Worm (Caenorhabditis elegans) whole organism, young adult: Measurements from ENCODE around the gene natb-1.
A peak's percentile ranks its signal among the peaks of the same experiment; 100 is the strongest.

Experiments
- B0035.1 ChIP-seq: sonication (generic microtip); optimal IDR thresholded peaks from 2 replicates; lab custom pipeline; 2016; ENCODE audit warnings: missing genetic modification characterization, mild to moderate bottlenecking, missing compliant biosample characterization, missing genotype, missing genetic modification reagents
- C17E4.6 ChIP-seq: fragments of 200-800 bp; sonication (Bioruptor generic); IDR thresholded peaks from 2 replicates; pipeline ENCODE4 v1.3.6; 2022; ENCODE audit warnings: missing genetic modification reagents, missing genetic modification characterization, missing compliant biosample characterization
- F10E7.11 ChIP-seq: sonication (generic microtip); optimal IDR thresholded peaks from 2 replicates; lab custom pipeline; 2017; ENCODE audit warnings: mild to moderate bottlenecking, missing genetic modification characterization, moderate library complexity, missing compliant biosample characterization
- F57A8.1 ChIP-seq: fragments of 200-800 bp; sonication (Bioruptor generic); optimal IDR thresholded peaks from 2 replicates; lab custom pipeline; 2018; ENCODE audit warnings: mild to moderate bottlenecking, missing genetic modification characterization, moderate library complexity, missing compliant biosample characterization
- Y79H2A.3 ChIP-seq: fragments of 200-800 bp; sonication (Bioruptor generic); conservative IDR thresholded peaks from 2 replicates; pipeline ENCODE4 v1.3.6; 2022; ENCODE audit warnings: missing genetic modification reagents, missing genetic modification characterization, missing compliant biosample characterization
- ZK185.1 ChIP-seq: sonication (generic microtip); optimal IDR thresholded peaks from 2 replicates; lab custom pipeline; 2016; ENCODE audit warnings: mild to moderate bottlenecking, missing genetic modification characterization, missing compliant biosample characterization; ENCODE audit not compliant: poor library complexity, severe bottlenecking
- atf-7 ChIP-seq: sonication (generic microtip); optimal IDR thresholded peaks from 2 replicates; lab custom pipeline; 2017; ENCODE audit warnings: mild to moderate bottlenecking, missing genetic modification characterization, missing compliant biosample characterization
- attf-5 ChIP-seq: fragments of 200-800 bp; sonication (Bioruptor generic); optimal IDR thresholded peaks from 2 replicates; lab custom pipeline; 2018; ENCODE audit warnings: mild to moderate bottlenecking, missing genetic modification characterization, missing compliant biosample characterization
- attf-6 ChIP-seq: fragments of 200-800 bp; sonication (Bioruptor generic); IDR thresholded peaks from 2 replicates; pipeline ENCODE4 v1.3.6; 2022; ENCODE audit warnings: missing genetic modification reagents, missing genetic modification characterization, missing compliant biosample characterization
- bed-1 ChIP-seq: fragments of 200-800 bp; sonication (Bioruptor generic); IDR thresholded peaks from 2 replicates; pipeline ENCODE4 v1.3.6; 2022; ENCODE audit warnings: missing genetic modification reagents, missing genetic modification characterization, missing compliant biosample characterization
- cebp-2 ChIP-seq: fragments of 200-800 bp; sonication (Bioruptor generic); IDR thresholded peaks from 2 replicates; pipeline ENCODE4 v1.3.6; 2022; ENCODE audit warnings: missing genetic modification characterization, missing compliant biosample characterization
- ceh-91 ChIP-seq: fragments of 200-800 bp; sonication (Bioruptor generic); IDR thresholded peaks from 2 replicates; pipeline ENCODE4 v1.3.6; 2022; ENCODE audit warnings: missing genetic modification reagents, missing genetic modification characterization, missing compliant biosample characterization
- die-1 ChIP-seq: sonication (generic microtip); optimal IDR thresholded peaks from 2 replicates; lab custom pipeline; 2016; ENCODE audit warnings: missing genotype, mild to moderate bottlenecking, missing genetic modification characterization, missing compliant biosample characterization
- dox-1 ChIP-seq: fragments of 200-800 bp; sonication (Bioruptor generic); IDR thresholded peaks from 2 replicates; pipeline ENCODE4 v1.3.6; 2022; ENCODE audit warnings: missing genetic modification reagents, missing genetic modification characterization, missing compliant biosample characterization
- dpl-1 ChIP-seq: fragments of 150-350 bp; optimal IDR thresholded peaks from 2 replicates; lab custom pipeline; 2014; ENCODE audit warnings: missing biosample characterization, missing genetic modification reagents, missing genetic modification characterization
- efl-1 ChIP-seq: fragments of 150-350 bp; optimal IDR thresholded peaks from 2 replicates; lab custom pipeline; 2014; ENCODE audit warnings: missing biosample characterization, missing genetic modification reagents, missing genetic modification characterization
- egrh-3 ChIP-seq: fragments of 200-800 bp; sonication (Bioruptor generic); IDR thresholded peaks from 2 replicates; pipeline ENCODE4 v1.3.6; 2022; ENCODE audit warnings: missing genetic modification reagents, missing genetic modification characterization, missing compliant biosample characterization
- hlh-12 ChIP-seq: sonication (generic microtip); optimal IDR thresholded peaks from 2 replicates; lab custom pipeline; 2016; ENCODE audit warnings: missing genetic modification characterization, missing compliant biosample characterization
- hmg-1.2 ChIP-seq: fragments of 200-800 bp; sonication (Bioruptor generic); IDR thresholded peaks from 2 replicates; pipeline ENCODE4 v1.3.6; 2022; ENCODE audit warnings: missing genetic modification reagents, missing genetic modification characterization, missing compliant biosample characterization
- hrde-1 ChIP-seq: sonication (generic microtip); optimal IDR thresholded peaks from 2 replicates; lab custom pipeline; 2016; ENCODE audit warnings: missing genetic modification characterization, mild to moderate bottlenecking, missing compliant biosample characterization, moderate library complexity, missing genotype, missing genetic modification reagents, borderline replicate concordance
- lin-54 ChIP-seq: fragments of 200-800 bp; sonication (Bioruptor generic); optimal IDR thresholded peaks from 2 replicates; lab custom pipeline; 2018; ENCODE audit warnings: mild to moderate bottlenecking, missing genetic modification characterization, missing compliant biosample characterization
- lsl-1 ChIP-seq: fragments of 200-800 bp; sonication (Bioruptor generic); optimal IDR thresholded peaks from 2 replicates; lab custom pipeline; 2018; ENCODE audit warnings: mild to moderate bottlenecking, missing genetic modification characterization, moderate library complexity, missing compliant biosample characterization
- madf-3 ChIP-seq: fragments of 200-800 bp; sonication (Bioruptor generic); IDR thresholded peaks from 2 replicates; pipeline ENCODE4 v1.3.6; 2022; ENCODE audit warnings: missing genetic modification reagents, missing genetic modification characterization, missing compliant biosample characterization
- nfya-2 ChIP-seq: fragments of 200-800 bp; sonication (Bioruptor generic); IDR thresholded peaks from 2 replicates; pipeline ENCODE4 v1.3.6; 2022; ENCODE audit warnings: missing genetic modification reagents, missing genetic modification characterization, missing compliant biosample characterization
- nhr-27 ChIP-seq: fragments of 200-800 bp; sonication (Bioruptor generic); optimal IDR thresholded peaks from 2 replicates; lab custom pipeline; 2018; ENCODE audit warnings: mild to moderate bottlenecking, missing genetic modification characterization, moderate library complexity, missing compliant biosample characterization
- nhr-80 ChIP-seq: sonication (generic microtip); optimal IDR thresholded peaks from 2 replicates; lab custom pipeline; 2016; ENCODE audit warnings: missing genetic modification characterization, missing compliant biosample characterization
- sptf-2 ChIP-seq: fragments of 200-800 bp; sonication (Bioruptor generic); optimal IDR thresholded peaks from 2 replicates; lab custom pipeline; 2018; ENCODE audit warnings: mild to moderate bottlenecking, missing genetic modification characterization, missing compliant biosample characterization
- tlf-1 ChIP-seq: fragments of 200-800 bp; sonication (Bioruptor generic); optimal IDR thresholded peaks from 2 replicates; lab custom pipeline; 2018; ENCODE audit warnings: mild to moderate bottlenecking, missing genetic modification characterization, missing compliant biosample characterization
- unc-62 ChIP-seq: fragments of 150-350 bp; optimal IDR thresholded peaks from 2 replicates; lab custom pipeline; 2014; ENCODE audit warnings: missing biosample characterization, missing genetic modification reagents, missing genetic modification characterization

natb-1 gene

ce11 chrV:8026343-8026742 is 43.1 kb upstream of the natb-1 start, which contains the start of gene F43H9.4 (continued):
- TF ChIP-seq F10E7.11 (tag; lab: Kevin White, UChicago): no peak
- TF ChIP-seq, all 124 proteins: peak for 5

DNA sequence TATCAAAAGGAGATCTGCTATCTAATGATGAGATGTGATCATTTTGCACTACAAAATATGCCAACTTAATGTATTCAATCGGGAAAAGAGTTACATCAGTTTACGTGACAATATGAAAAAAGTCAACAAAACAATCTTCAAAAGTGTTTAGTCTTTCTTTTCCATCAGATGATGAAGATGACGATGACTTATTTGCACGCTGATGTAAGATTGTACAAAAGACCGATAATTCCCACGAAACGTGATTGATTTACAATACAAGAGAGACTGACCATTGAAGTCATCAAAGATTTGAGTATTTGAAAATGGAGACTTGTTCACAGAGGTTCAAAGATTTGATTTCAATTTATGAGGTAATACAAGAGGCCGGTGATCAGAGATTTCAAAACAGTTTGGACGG is 42.0 kb upstream of the natb-1 start:
- TF ChIP-seq dox-1 (GFP tag; lab: Robert Waterston, UW) (no peak), attf-5 (GFP tag; lab: Kevin White, UChicago) (no peak), B0035.1 (tag; lab: Kevin White, UChicago) (no peak), die-1 (tag; lab: Kevin White, UChicago) (no peak), nhr-27 (tag; lab: Kevin White, UChicago) (no peak), egrh-3 (GFP tag; lab: Robert Waterston, UW) (no peak), attf-6 (no peak), hrde-1 (tag; lab: Kevin White, UChicago) (no peak), ZK185.1 (tag; lab: Kevin White, UChicago) (no peak), F57A8.1 (GFP tag; lab: Kevin White, UChicago) (no peak), dpl-1 (GFP tag; lab: Kevin White, UChicago) (no peak), atf-7 (no peak), C17E4.6 (GFP tag; lab: Robert Waterston, UW) (no peak), nfya-2 (GFP tag; lab: Robert Waterston, UW) (no peak), madf-3 (no peak), Y79H2A.3 (no peak), sptf-2 (no peak), lin-54 (GFP tag; lab: Kevin White, UChicago) (no peak), cebp-2 (GFP tag; lab: Robert Waterston, UW) (no peak)

DNA sequence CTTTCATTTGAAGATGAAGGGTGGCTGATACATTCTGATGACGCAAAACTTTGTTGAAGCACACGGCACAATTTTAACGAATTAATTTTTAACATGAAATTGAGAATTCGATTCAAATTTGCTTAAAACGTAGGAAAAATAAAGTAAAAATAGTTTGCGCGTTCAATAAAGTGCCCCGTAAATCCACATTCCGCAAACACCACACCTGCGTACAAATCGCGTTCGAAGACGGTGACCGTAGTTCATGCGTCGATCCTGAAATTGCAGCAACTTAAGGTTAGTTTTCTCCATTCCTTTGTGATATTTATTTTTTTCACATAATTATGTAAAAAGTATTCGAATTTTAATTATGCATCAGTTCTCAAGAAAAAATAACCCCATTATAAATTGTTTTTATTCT is 41.5 kb upstream of the natb-1 start, which contains the start of gene F43H9.3:
F43H9.3 (minus strand) TSS at position 189 of the 400 bp plus-strand sequence.
- TF ChIP-seq bed-1 (GFP tag; lab: Robert Waterston, UW) (no peak), tlf-1 (GFP tag; lab: Kevin White, UChicago) (no peak), lsl-1 (GFP tag; lab: Kevin White, UChicago) (peak; percentile 27), unc-62 (GFP tag; lab: Kevin White, UChicago) (no peak), ceh-91 (GFP tag; lab: Robert Waterston, UW) (no peak), hlh-12 (tag; lab: Kevin White, UChicago) (no peak)

ce11 chrV:8022040-8022439 is 38.8 kb upstream of the natb-1 start, which contains the start of gene ech-3:
Gene ech-3, plus strand, starts transcription at chrV:8022217.
- TF ChIP-seq hmg-1.2 (GFP tag; lab: Robert Waterston, UW): peak; percentile 30; the same call in 1 of the 2 replicates
- no peak for TF ChIP-seq C17E4.6 (GFP tag; lab: Robert Waterston, UW)

- no peak for TF ChIP-seq hmg-1.2 (GFP tag; lab: Robert Waterston, UW)
- peak; percentile 60 for TF ChIP-seq nhr-80 (tag; lab: Kevin White, UChicago)
These were observed 36.6 kb upstream of the natb-1 start for ce11 chrV:8019783-8020182.

- no peak for TF ChIP-seq efl-1 (GFP tag; lab: Kevin White, UChicago)
- TF ChIP-seq nhr-80 (tag; lab: Kevin White, UChicago): peak; percentile 57
These were observed 35.7 kb upstream of the natb-1 start for ce11 chrV:8018919-8019318.
